Fruit fly (Drosophila melanogaster) whole organism, adult: Measurements from ENCODE around the gene CG17982.

Source experiments
- CG11617 ChIP-seq: fragments of 200-800 bp; sonication (Bioruptor generic); optimal IDR thresholded peaks from 2 replicates; lab custom pipeline; 2017; ENCODE audit warnings: mild to moderate bottlenecking, missing biosample characterization, missing genetic modification reagents, missing genetic modification characterization
- CG33017 ChIP-seq: fragments of 200-800 bp; sonication (Bioruptor generic); optimal IDR thresholded peaks from 2 replicates; lab custom pipeline; 2018; ENCODE audit warnings: missing biosample characterization, mild to moderate bottlenecking, missing genetic modification characterization, moderate library complexity
- CG5204 ChIP-seq: fragments of 200-800 bp; sonication (Bioruptor generic); optimal IDR thresholded peaks from 2 replicates; lab custom pipeline; 2016; ENCODE audit warnings: missing biosample characterization, missing genetic modification characterization
- CG7045 ChIP-seq: fragments of 200-800 bp; sonication (Bioruptor generic); optimal IDR thresholded peaks from 2 replicates; lab custom pipeline; 2017; ENCODE audit warnings: missing biosample characterization, mild to moderate bottlenecking, missing genetic modification characterization
- Crg-1 ChIP-seq: fragments of 200-800 bp; sonication (Bioruptor generic); optimal IDR thresholded peaks from 2 replicates; lab custom pipeline; 2016; ENCODE audit warnings: missing biosample characterization, missing genetic modification characterization
- Hr96 ChIP-seq: fragments of 200-800 bp; sonication (Bioruptor generic); optimal IDR thresholded peaks from 2 replicates; lab custom pipeline; 2016; ENCODE audit warnings: missing biosample characterization, missing genetic modification characterization
- bab1 ChIP-seq: fragments of 200-800 bp; sonication (Bioruptor generic); optimal IDR thresholded peaks from 3 replicates; lab custom pipeline; 2019; ENCODE audit warnings: missing biosample characterization, mild to moderate bottlenecking, missing genetic modification characterization, moderate library complexity
- cic ChIP-seq: fragments of 200-800 bp; sonication (Bioruptor generic); optimal IDR thresholded peaks from 2 replicates; lab custom pipeline; 2017; ENCODE audit warnings: missing biosample characterization, mild to moderate bottlenecking, missing genetic modification characterization, moderate library complexity
- kay ChIP-seq: fragments of 200-800 bp; sonication (Bioruptor generic); peaks from one replicate; lab custom pipeline; 2016; ENCODE audit warnings: missing biosample characterization, missing genetic modification characterization, borderline replicate concordance
- ovo ChIP-seq: fragments of 200-800 bp; sonication (Bioruptor generic); optimal IDR thresholded peaks from 2 replicates; lab custom pipeline; 2016; ENCODE audit warnings: missing biosample characterization, missing genetic modification characterization
- pad ChIP-seq: fragments of 200-800 bp; sonication (Bioruptor generic); optimal IDR thresholded peaks from 3 replicates; lab custom pipeline; 2017; ENCODE audit warnings: missing biosample characterization, missing genetic modification characterization, mild to moderate bottlenecking, moderate library complexity, missing genetic modification reagents
- tj ChIP-seq: fragments of 200-800 bp; sonication (Bioruptor generic); optimal IDR thresholded peaks from 3 replicates; lab custom pipeline; 2017; ENCODE audit warnings: missing biosample characterization, mild to moderate bottlenecking, missing genetic modification characterization, moderate library complexity
- toe ChIP-seq: fragments of 200-800 bp; sonication (Bioruptor generic); optimal IDR thresholded peaks from 2 replicates; lab custom pipeline; 2016; ENCODE audit warnings: missing biosample characterization, missing genetic modification characterization

- peak; percentile 20 for TF ChIP-seq pad (GFP tag; lab: Kevin White, UChicago)
- peak; percentile 62 for TF ChIP-seq CG33017 (tag; lab: Kevin White, UChicago)
- no peak for TF ChIP-seq kay (GFP tag; lab: Kevin White, UChicago)
- peak; percentile 70 for TF ChIP-seq CG5204 (GFP tag; lab: Kevin White, UChicago)
- TF ChIP-seq CG11617 (GFP tag; lab: Kevin White, UChicago) = peak; percentile 64
- peak; percentile 57 for TF ChIP-seq bab1
- TF ChIP-seq cic (GFP tag; lab: Kevin White, UChicago) = no peak
- TF ChIP-seq Crg-1 (GFP tag; lab: Kevin White, UChicago) = no peak
- TF ChIP-seq tj (GFP tag; lab: Kevin White, UChicago) = peak; percentile 73
- no peak for TF ChIP-seq Hr96 (GFP tag; lab: Kevin White, UChicago)
- peak; percentile 60 for TF ChIP-seq CG7045
- peak; percentile 45 for TF ChIP-seq toe
- peak; percentile 1 for TF ChIP-seq ovo (GFP tag; lab: Kevin White, UChicago)
These were observed 28.9 kb downstream of the CG17982 start for dm6 chrX:8114476-8115342.
